Worm (Caenorhabditis elegans) whole organism, dauer: Measurements from ENCODE around the gene xpo-1.

Experiments used
- unc-62 ChIP-seq: sonication (generic microtip); optimal IDR thresholded peaks from 2 replicates; lab custom pipeline; 2017; ENCODE audit warnings: missing biosample characterization, missing genetic modification reagents, missing genetic modification characterization

The xpo-1 gene

ce11 chrV:7798079-7798478, 6.8 kb upstream of the xpo-1 start, which contains the start of gene ZK742.7:
Gene ZK742.7, plus strand, starts transcription at chrV:7798379.
- no peak for TF ChIP-seq unc-62 (GFP tag; lab: Kevin White, UChicago)

ce11 chrV:7803563-7803962, 1.3 kb upstream of the xpo-1 start:
- no peak for TF ChIP-seq unc-62 (GFP tag; lab: Kevin White, UChicago)

ce11 chrV:7804064-7804800, 632 bp upstream of the xpo-1 start, which contains the start of gene uvs-1:
Gene uvs-1, minus strand, starts transcription at chrV:7804208.
- TF ChIP-seq unc-62 (GFP tag; lab: Kevin White, UChicago), result no peak

- no peak for TF ChIP-seq unc-62 (GFP tag; lab: Kevin White, UChicago)
These were observed 1.8 kb downstream of the xpo-1 start for ce11 chrV:7806629-7807028.

- no peak for TF ChIP-seq unc-62 (GFP tag; lab: Kevin White, UChicago)
These were observed 3.6 kb downstream of the xpo-1 start for ce11 chrV:7808444-7808843.

- TF ChIP-seq unc-62 (GFP tag; lab: Kevin White, UChicago), result no peak
These were observed 4.7 kb downstream of the xpo-1 start, which contains the start of gene ZK742.3 for ce11 chrV:7809320-7810256. Gene ZK742.3, minus strand, starts transcription at chrV:7809912.

- TF ChIP-seq unc-62 (GFP tag; lab: Kevin White, UChicago), result no peak
These were observed 5.7 kb downstream of the xpo-1 start for ce11 chrV:7810591-7810990.

ce11 chrV:7811758-7812157, 6.9 kb downstream of the xpo-1 start, which contains the start of gene ZK742.4:
Gene ZK742.4, minus strand, starts transcription at chrV:7811792.
- TF ChIP-seq unc-62 (GFP tag; lab: Kevin White, UChicago), result no peak

ce11 chrV:7814601-7815000, 9.7 kb downstream of the xpo-1 start, which contains the start of gene ZK742.6:
Gene ZK742.6, minus strand, starts transcription at chrV:7814942.
- no peak for TF ChIP-seq unc-62 (GFP tag; lab: Kevin White, UChicago)

ce11 chrV:7816486-7816885, 11.6 kb downstream of the xpo-1 start:
- no peak for TF ChIP-seq unc-62 (GFP tag; lab: Kevin White, UChicago)

ce11 chrV:7819585-7819984, 14.7 kb downstream of the xpo-1 start:
- no peak for TF ChIP-seq unc-62 (GFP tag; lab: Kevin White, UChicago)

ce11 chrV:7820270-7820669, 15.4 kb downstream of the xpo-1 start, which contains the start of gene lbp-4:
Gene lbp-4, plus strand, starts transcription at chrV:7820578.
- TF ChIP-seq unc-62 (GFP tag; lab: Kevin White, UChicago), result no peak

- TF ChIP-seq unc-62 (GFP tag; lab: Kevin White, UChicago), result no peak
These were observed 17.8 kb downstream of the xpo-1 start for ce11 chrV:7822655-7823054.

- no peak for TF ChIP-seq unc-62 (GFP tag; lab: Kevin White, UChicago)
These were observed 19.3 kb downstream of the xpo-1 start for ce11 chrV:7824138-7824537.

ce11 chrV:7825836-7826235, 21.0 kb downstream of the xpo-1 start:
- no peak for TF ChIP-seq unc-62 (GFP tag; lab: Kevin White, UChicago)

ce11 chrV:7826362-7826761, 21.5 kb downstream of the xpo-1 start:
- TF ChIP-seq unc-62 (GFP tag; lab: Kevin White, UChicago), result no peak
